Worm (Caenorhabditis elegans) whole organism, L4 larva: ENCODE measurements around the gene seb-3.

Source experiments
- R02D3.7 ChIP-seq: fragments of 150-350 bp; sonication (generic microtip); optimal IDR thresholded peaks from 3 replicates; lab custom pipeline; 2014; ENCODE audit warnings: missing biosample characterization, missing genetic modification characterization
- Y5F2A.4 ChIP-seq: fragments of 200-800 bp; sonication (Bioruptor generic); optimal IDR thresholded peaks from 2 replicates; lab custom pipeline; 2018; ENCODE audit warnings: mild to moderate bottlenecking, missing genetic modification characterization, missing compliant biosample characterization
- aly-2 ChIP-seq: sonication (generic microtip); optimal IDR thresholded peaks from 2 replicates; lab custom pipeline; 2018; ENCODE audit warnings: missing biosample characterization, missing genetic modification characterization
- ama-1 ChIP-seq: fragments of 150-350 bp; optimal IDR thresholded peaks from 2 replicates; lab custom pipeline; 2014; ENCODE audit warnings: inconsistent platforms, mixed read lengths
- snpc-4 ChIP-seq: fragments of 150-350 bp; optimal IDR thresholded peaks from 2 replicates; lab custom pipeline; 2014; ENCODE audit warnings: missing biosample characterization, missing genetic modification characterization
- unc-39 ChIP-seq: sonication (generic microtip); optimal IDR thresholded peaks from 2 replicates; lab custom pipeline; 2017; ENCODE audit warnings: missing biosample characterization, missing genetic modification characterization
- ztf-7 ChIP-seq: fragments of 150-350 bp; optimal IDR thresholded peaks from 2 replicates; lab custom pipeline; 2014; ENCODE audit warnings: missing biosample characterization, missing genetic modification characterization

DNA sequence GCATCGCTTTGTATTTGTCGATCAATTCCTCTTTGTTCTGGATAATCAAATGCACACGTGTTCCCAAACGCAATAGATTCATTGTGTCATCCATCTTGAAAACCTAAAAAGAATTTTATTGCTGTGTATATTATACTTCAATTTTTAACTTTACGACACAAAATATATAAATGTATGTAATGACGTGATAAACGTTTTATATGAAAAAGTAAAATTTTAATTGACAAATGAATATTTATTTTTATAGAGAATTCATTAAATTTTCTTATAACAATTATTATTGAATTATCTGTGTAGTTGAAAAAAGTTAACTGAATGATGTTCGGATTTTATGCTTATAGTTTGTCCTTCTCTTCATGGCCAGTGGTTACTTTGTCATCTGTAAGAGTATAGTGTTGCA lies 29.8 kb downstream of the seb-3 start, which contains the start of gene H03G16.7:
- TF ChIP-seq ztf-7 (tag; lab: Kevin White, UChicago) = no peak
- TF ChIP-seq Y5F2A.4 (GFP tag; lab: Kevin White, UChicago) = no peak
- TF ChIP-seq unc-39 (tag; lab: Kevin White, UChicago) = no peak
- no peak for TF ChIP-seq aly-2 (tag; lab: Kevin White, UChicago)
- TF ChIP-seq snpc-4 (tag; lab: Kevin White, UChicago) = no peak
- TF ChIP-seq R02D3.7 = no peak
- no peak for TF ChIP-seq ama-1 (lab: Kevin White, UChicago)
